Worm (Caenorhabditis elegans): ENCODE data around the gene Y51H7C.7.

The Y51H7C.7 gene

DNA sequence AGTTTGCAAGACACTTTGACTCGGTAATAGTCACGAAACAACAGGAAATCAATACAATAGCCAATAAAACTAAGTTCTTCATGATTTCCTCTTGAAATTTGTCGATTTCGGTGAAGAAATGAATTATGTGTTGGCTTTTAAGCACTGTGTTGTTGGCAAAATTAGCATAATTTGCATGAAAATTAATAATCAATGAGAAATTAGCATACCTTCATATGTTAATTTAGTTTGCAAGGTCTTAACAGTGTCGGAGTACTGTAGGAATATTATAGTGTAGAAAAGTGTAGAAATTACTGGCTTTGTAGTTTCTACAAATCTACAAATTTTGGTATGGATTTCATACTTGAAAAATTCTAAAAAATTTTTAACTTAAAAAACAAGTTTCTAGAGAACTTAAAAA, 20.8 kb upstream of the Y51H7C.7 start, which contains the start of gene F54D12.9:
Gene F54D12.9, minus strand, starts transcription at position 101 of the 400 bp plus-strand sequence.
- TF ChIP-seq tbx-8 (GFP tag; optimal IDR thresholded peaks at IDR 0.05) (no peak), blmp-1 (tag; optimal IDR thresholded peaks at IDR 0.05) (peak; percentile 5)

DNA sequence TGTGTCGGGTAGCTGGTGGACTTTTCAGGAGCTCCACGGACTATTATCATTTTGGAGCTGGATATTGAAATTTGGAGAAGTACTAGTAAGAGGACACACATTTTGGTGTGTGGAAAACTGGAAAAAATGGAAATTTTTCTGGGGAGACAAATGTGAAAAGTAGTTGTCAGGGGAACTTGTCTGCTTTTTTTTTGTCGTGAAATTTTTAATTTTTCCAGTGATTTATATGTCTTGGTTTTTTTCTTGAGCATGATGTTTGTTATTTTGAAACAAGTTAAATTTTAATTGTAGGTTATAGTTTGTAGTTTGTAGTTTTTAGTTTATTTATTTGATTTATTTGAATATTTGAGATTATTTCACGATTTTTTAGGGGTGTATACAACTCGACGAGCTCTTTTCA, 17.1 kb upstream of the Y51H7C.7 start, which contains the start of gene F54D12.7:
Gene F54D12.7, minus strand, starts transcription at position 101 of the 400 bp plus-strand sequence.
- no peak for TF ChIP-seq drap-1 (GFP tag; optimal IDR thresholded peaks at IDR 0.05)
- no peak for TF ChIP-seq ceh-43 (GFP tag; optimal IDR thresholded peaks at IDR 0.05)
- TF ChIP-seq unc-120 (tag; optimal IDR thresholded peaks at IDR 0.05; ENCODE audit: poor library complexity, severe bottlenecking) = no peak
- no peak for TF ChIP-seq blmp-1 (tag; optimal IDR thresholded peaks at IDR 0.05)
- no peak for TF ChIP-seq elt-1 (tag; optimal IDR thresholded peaks at IDR 0.05; ENCODE audit: borderline replicate concordance, insufficient read depth)
- TF ChIP-seq mab-5 (tag; optimal IDR thresholded peaks at IDR 0.05) = no peak
- no peak for TF ChIP-seq pha-4 (tag; optimal IDR thresholded peaks at IDR 0.05)
- no peak for TF ChIP-seq flh-1 (GFP tag; optimal IDR thresholded peaks at IDR 0.05)
- no peak for TF ChIP-seq sptf-1 (tag; optimal IDR thresholded peaks at IDR 0.05)
- TF ChIP-seq hlh-1 (tag; optimal IDR thresholded peaks at IDR 0.05) = no peak
- TF ChIP-seq ces-1 (GFP tag; optimal IDR thresholded peaks at IDR 0.05) = no peak
- TF ChIP-seq bed-3 (GFP tag; optimal IDR thresholded peaks at IDR 0.05) = no peak
- TF ChIP-seq snpc-4 (tag; optimal IDR thresholded peaks at IDR 0.05) = no peak
- no peak for TF ChIP-seq ceh-39 (tag; optimal IDR thresholded peaks at IDR 0.05)
- no peak for TF ChIP-seq sem-2 (GFP tag; optimal IDR thresholded peaks at IDR 0.05)
- no peak for TF ChIP-seq ztf-11 (tag; optimal IDR thresholded peaks at IDR 0.05)
- TF ChIP-seq tbx-8 (GFP tag; optimal IDR thresholded peaks at IDR 0.05) = no peak

DNA sequence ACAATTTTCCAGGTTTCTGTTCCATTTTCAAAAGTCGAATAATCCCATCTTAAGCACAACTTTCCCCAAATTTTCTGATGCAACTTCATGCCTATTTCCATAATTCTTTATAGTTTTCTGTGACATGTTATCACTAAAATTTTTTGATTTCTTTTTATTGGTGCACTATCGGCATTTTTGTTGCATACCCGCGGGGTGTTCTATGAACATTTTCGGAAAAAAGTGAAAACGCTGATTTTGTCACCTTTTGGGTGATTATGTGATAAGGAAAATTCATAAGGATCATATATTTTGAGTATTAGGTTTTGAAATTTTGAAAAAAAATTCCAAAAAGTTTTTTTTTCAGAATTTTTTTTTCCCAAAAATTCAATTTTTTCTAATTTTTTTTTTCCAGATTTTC, 15.9 kb upstream of the Y51H7C.7 start, which contains the start of gene aat-7:
Gene aat-7, plus strand, starts transcription at position 393 of the 400 bp plus-strand sequence.
- TF ChIP-seq nhr-2 (tag; optimal IDR thresholded peaks at IDR 0.05) (no peak), tbx-8 (GFP tag; optimal IDR thresholded peaks at IDR 0.05) (no peak), nhr-76 (tag; optimal IDR thresholded peaks at IDR 0.05) (no peak), blmp-1 (tag; optimal IDR thresholded peaks at IDR 0.05) (no peak), elt-1 (tag; optimal IDR thresholded peaks at IDR 0.05; ENCODE audit: borderline replicate concordance, insufficient read depth) (no peak), ces-1 (GFP tag; optimal IDR thresholded peaks at IDR 0.05) (no peak), lin-13 (tag; optimal IDR thresholded peaks at IDR 0.05) (no peak), M03D4.4 (tag; optimal IDR thresholded peaks at IDR 0.05) (no peak)

ce11 chrII:1397703-1398102, 4.7 kb upstream of the Y51H7C.7 start, which contains the start of gene F54D12.8:
Gene F54D12.8 (minus strand): TSS chrII:1398038.
- TF ChIP-seq bed-3 (GFP tag; optimal IDR thresholded peaks at IDR 0.05) = no peak
- no peak for TF ChIP-seq ceh-39 (tag; optimal IDR thresholded peaks at IDR 0.05)
- no peak for TF ChIP-seq tbx-8 (GFP tag; optimal IDR thresholded peaks at IDR 0.05)
- no peak for TF ChIP-seq ceh-43 (GFP tag; optimal IDR thresholded peaks at IDR 0.05)
- no peak for TF ChIP-seq lsy-2 (tag; optimal IDR thresholded peaks at IDR 0.05)
- no peak for TF ChIP-seq blmp-1 (tag; optimal IDR thresholded peaks at IDR 0.05)
- no peak for TF ChIP-seq elt-1 (tag; optimal IDR thresholded peaks at IDR 0.05; ENCODE audit: borderline replicate concordance, insufficient read depth)
- TF ChIP-seq ceh-83 (GFP tag; optimal IDR thresholded peaks at IDR 0.05) = no peak
- no peak for TF ChIP-seq unc-62 (GFP tag; optimal IDR thresholded peaks at IDR 0.05)
- no peak for TF ChIP-seq zip-8 (tag; optimal IDR thresholded peaks at IDR 0.05)
- TF ChIP-seq ztf-11 (tag; optimal IDR thresholded peaks at IDR 0.05) = no peak
- no peak for TF ChIP-seq nhr-28 (tag; optimal IDR thresholded peaks at IDR 0.05)
- no peak for TF ChIP-seq nhr-237 (tag; optimal IDR thresholded peaks at IDR 0.05)
- TF ChIP-seq flh-1 (GFP tag; optimal IDR thresholded peaks at IDR 0.05) = no peak

ce11 chrII:1398396-1398795, 4.0 kb upstream of the Y51H7C.7 start, which contains the start of gene F54D12.2:
Gene F54D12.2 (plus strand): TSS chrII:1398696.
- TF ChIP-seq lin-32 (GFP tag; optimal IDR thresholded peaks at IDR 0.05) (no peak), ham-2 (GFP tag; optimal IDR thresholded peaks at IDR 0.05) (no peak), ceh-83 (GFP tag; optimal IDR thresholded peaks at IDR 0.05) (no peak), snpc-4 (tag; optimal IDR thresholded peaks at IDR 0.05) (no peak)

DNA sequence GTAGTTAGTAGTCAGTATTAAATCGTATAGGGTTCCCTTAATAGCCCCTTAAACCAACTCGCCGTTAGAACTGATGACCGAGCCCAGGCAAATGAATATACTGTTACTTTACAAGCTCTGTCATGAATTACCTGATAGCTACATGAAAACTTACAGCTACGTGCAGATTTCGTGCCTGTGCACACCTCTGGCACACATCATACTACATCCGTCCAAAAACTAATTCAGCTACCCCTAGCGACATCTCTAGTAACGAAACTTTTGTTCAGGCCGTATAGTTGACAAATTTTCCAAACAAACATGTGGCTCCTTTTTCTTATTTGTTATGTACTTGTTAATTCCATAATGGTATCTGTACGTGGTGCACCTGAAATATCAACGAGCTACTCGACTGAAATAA, 2.3 kb upstream of the Y51H7C.7 start, which contains the start of gene F54D12.1:
Gene F54D12.1, plus strand, starts transcription at position 301 of the 400 bp plus-strand sequence.
- TF ChIP-seq blmp-1 (tag; optimal IDR thresholded peaks at IDR 0.05) = no peak
- no peak for TF ChIP-seq mep-1 (tag; optimal IDR thresholded peaks at IDR 0.05)
- TF ChIP-seq nhr-12 (tag; optimal IDR thresholded peaks at IDR 0.05) = no peak
- TF ChIP-seq lin-32 (GFP tag; optimal IDR thresholded peaks at IDR 0.05) = no peak
- TF ChIP-seq cnd-1 (tag; optimal IDR thresholded peaks at IDR 0.05) = no peak
- TF ChIP-seq ceh-83 (GFP tag; optimal IDR thresholded peaks at IDR 0.05) = no peak
- TF ChIP-seq elt-3 (tag; optimal IDR thresholded peaks at IDR 0.05) = no peak
- no peak for TF ChIP-seq lsy-2 (tag; optimal IDR thresholded peaks at IDR 0.05)

Data from whole organism, mixed stage, embryonic.